Worm (Caenorhabditis elegans) whole organism, young adult: ENCODE data around the gene C07H4.1.

Experiments used
- B0019.2 ChIP-seq: fragments of 200-800 bp; sonication (Bioruptor generic); conservative IDR thresholded peaks from 2 replicates; pipeline ENCODE4 v1.3.6; 2022; ENCODE audit warnings: missing genetic modification reagents, missing genetic modification characterization, missing compliant biosample characterization
- F22D6.2 ChIP-seq: sonication (generic microtip); optimal IDR thresholded peaks from 2 replicates; lab custom pipeline; 2016; ENCODE audit warnings: mild to moderate bottlenecking, missing genetic modification characterization, missing compliant biosample characterization
- F23B12.7 ChIP-seq: sonication (generic microtip); optimal IDR thresholded peaks from 2 replicates; lab custom pipeline; 2017; ENCODE audit warnings: missing genetic modification characterization, mild to moderate bottlenecking, missing compliant biosample characterization, antibody characterized with exemption, moderate library complexity; ENCODE audit not compliant: insufficient read depth
- F33H1.4 ChIP-seq: fragments of 200-800 bp; sonication (Bioruptor generic); IDR thresholded peaks from 2 replicates; pipeline ENCODE4 v1.3.6; 2022; ENCODE audit warnings: missing genetic modification reagents, missing genetic modification characterization, missing compliant biosample characterization
- F37B4.10 ChIP-seq: fragments of 200-800 bp; sonication (Bioruptor generic); IDR thresholded peaks from 2 replicates; pipeline ENCODE4 v1.3.6; 2022; ENCODE audit warnings: missing genetic modification characterization, missing compliant biosample characterization
- F39B2.1 ChIP-seq: fragments of 200-800 bp; sonication (Bioruptor generic); IDR thresholded peaks from 2 replicates; pipeline ENCODE4 v1.3.6; 2022; ENCODE audit warnings: missing genetic modification reagents, missing genetic modification characterization, missing compliant biosample characterization
- F52B5.7 ChIP-seq: sonication (generic microtip); optimal IDR thresholded peaks from 2 replicates; lab custom pipeline; 2016; ENCODE audit warnings: mild to moderate bottlenecking, missing genetic modification characterization, missing compliant biosample characterization
- F57C9.4 ChIP-seq: sonication (generic microtip); optimal IDR thresholded peaks from 2 replicates; lab custom pipeline; 2017; ENCODE audit warnings: mild to moderate bottlenecking, missing genetic modification characterization, missing compliant biosample characterization
- K11D2.4 ChIP-seq: fragments of 200-800 bp; sonication (Bioruptor generic); IDR thresholded peaks from 2 replicates; pipeline ENCODE4 v1.3.6; 2022; ENCODE audit warnings: missing genetic modification reagents, missing genetic modification characterization, missing compliant biosample characterization
- K12H6.12 ChIP-seq: fragments of 200-800 bp; sonication (Bioruptor generic); optimal IDR thresholded peaks from 2 replicates; lab custom pipeline; 2018; ENCODE audit warnings: mild to moderate bottlenecking, missing genetic modification characterization, missing compliant biosample characterization
- Y67H2A.10 ChIP-seq: fragments of 200-800 bp; sonication (Bioruptor generic); conservative IDR thresholded peaks from 2 replicates; pipeline ENCODE4 v1.3.6; 2022; ENCODE audit warnings: missing genetic modification reagents, missing genetic modification characterization, missing compliant biosample characterization
- akir-1 ChIP-seq: fragments of 200-800 bp; sonication (Bioruptor generic); optimal IDR thresholded peaks from 2 replicates; lab custom pipeline; 2018; ENCODE audit warnings: mild to moderate bottlenecking, missing genetic modification characterization, moderate library complexity, missing compliant biosample characterization
- ama-1 ChIP-seq, 3 experiments: fragments of 150-350 bp in 1 of 3; sonication (generic microtip) in 2 of 3; optimal IDR thresholded peaks; 2 replicates each; lab custom pipeline; 2014 to 2018; ENCODE audit warnings: missing biosample characterization in 2 of 3, missing genetic modification characterization in 2 of 3, missing genetic modification reagents in 2 of 3
- aptf-3 ChIP-seq: fragments of 200-800 bp; sonication (Bioruptor generic); IDR thresholded peaks from 2 replicates; pipeline ENCODE4 v1.3.6; 2022; ENCODE audit warnings: missing genetic modification characterization, missing compliant biosample characterization
- attf-5 ChIP-seq: fragments of 200-800 bp; sonication (Bioruptor generic); optimal IDR thresholded peaks from 2 replicates; lab custom pipeline; 2018; ENCODE audit warnings: mild to moderate bottlenecking, missing genetic modification characterization, missing compliant biosample characterization
- ccch-3 ChIP-seq: fragments of 200-800 bp; sonication (Bioruptor generic); optimal IDR thresholded peaks from 2 replicates; lab custom pipeline; 2018; ENCODE audit warnings: mild to moderate bottlenecking, missing genetic modification characterization, missing compliant biosample characterization
- cebp-1 ChIP-seq, 2 experiments: fragments of 200-800 bp in 1 of 2; sonication (Bioruptor generic) in 1 of 2; sonication (generic microtip) in 1 of 2; IDR thresholded peaks in 1 of 2; optimal IDR thresholded peaks in 1 of 2; 2 replicates each; pipeline versions ENCODE4 v1.3.6 to Lab custom; 2017 to 2022; ENCODE audit warnings: missing compliant biosample characterization in 2 of 2, missing genetic modification characterization in 2 of 2, mild to moderate bottlenecking in 1 of 2, missing genetic modification reagents in 1 of 2, moderate library complexity in 1 of 2
- cebp-2 ChIP-seq: fragments of 200-800 bp; sonication (Bioruptor generic); IDR thresholded peaks from 2 replicates; pipeline ENCODE4 v1.3.6; 2022; ENCODE audit warnings: missing genetic modification characterization, missing compliant biosample characterization
- chd-7 ChIP-seq: sonication (generic microtip); optimal IDR thresholded peaks from 2 replicates; lab custom pipeline; 2016; ENCODE audit warnings: mild to moderate bottlenecking, missing genetic modification characterization, moderate library complexity, missing compliant biosample characterization
- die-1 ChIP-seq: sonication (generic microtip); optimal IDR thresholded peaks from 2 replicates; lab custom pipeline; 2016; ENCODE audit warnings: missing genotype, mild to moderate bottlenecking, missing genetic modification characterization, missing compliant biosample characterization
- dox-1 ChIP-seq: fragments of 200-800 bp; sonication (Bioruptor generic); IDR thresholded peaks from 2 replicates; pipeline ENCODE4 v1.3.6; 2022; ENCODE audit warnings: missing genetic modification reagents, missing genetic modification characterization, missing compliant biosample characterization
- dpl-1 ChIP-seq: fragments of 150-350 bp; optimal IDR thresholded peaks from 2 replicates; lab custom pipeline; 2014; ENCODE audit warnings: missing biosample characterization, missing genetic modification reagents, missing genetic modification characterization
- ets-4 ChIP-seq: fragments of 200-800 bp; sonication (Bioruptor generic); optimal IDR thresholded peaks from 2 replicates; lab custom pipeline; 2018; ENCODE audit warnings: mild to moderate bottlenecking, missing genetic modification characterization, missing compliant biosample characterization
- gei-17 ChIP-seq: fragments of 200-800 bp; sonication (Bioruptor generic); optimal IDR thresholded peaks from 2 replicates; lab custom pipeline; 2018; ENCODE audit warnings: mild to moderate bottlenecking, missing genetic modification characterization, missing compliant biosample characterization
- hlh-26 ChIP-seq: fragments of 200-800 bp; sonication (Bioruptor generic); conservative IDR thresholded peaks from 2 replicates; pipeline ENCODE4 v1.3.6; 2022; ENCODE audit warnings: missing genetic modification reagents, missing genetic modification characterization, missing compliant biosample characterization
- hmg-20 ChIP-seq: fragments of 200-800 bp; sonication (Bioruptor generic); IDR thresholded peaks from 2 replicates; pipeline ENCODE4 v1.3.6; 2022; ENCODE audit warnings: missing genetic modification reagents, missing genetic modification characterization, missing compliant biosample characterization
- lin-35 ChIP-seq, 3 experiments: fragments of 150-350 bp in 2 of 3; sonication (generic microtip) in 1 of 3; optimal IDR thresholded peaks; 2 replicates each; lab custom pipeline; 2014 to 2018; ENCODE audit warnings: missing biosample characterization in 3 of 3, missing genetic modification characterization in 3 of 3, missing genetic modification reagents in 3 of 3
- lin-54 ChIP-seq: fragments of 200-800 bp; sonication (Bioruptor generic); optimal IDR thresholded peaks from 2 replicates; lab custom pipeline; 2018; ENCODE audit warnings: mild to moderate bottlenecking, missing genetic modification characterization, missing compliant biosample characterization
- lsl-1 ChIP-seq: fragments of 200-800 bp; sonication (Bioruptor generic); optimal IDR thresholded peaks from 2 replicates; lab custom pipeline; 2018; ENCODE audit warnings: mild to moderate bottlenecking, missing genetic modification characterization, moderate library complexity, missing compliant biosample characterization
- madf-10 ChIP-seq: sonication (generic microtip); optimal IDR thresholded peaks from 2 replicates; lab custom pipeline; 2016; ENCODE audit warnings: mild to moderate bottlenecking, missing genetic modification characterization, missing compliant biosample characterization
- madf-6 ChIP-seq: fragments of 200-800 bp; sonication (Bioruptor generic); IDR thresholded peaks from 2 replicates; pipeline ENCODE4 v1.3.6; 2022; ENCODE audit warnings: missing genetic modification reagents, missing genetic modification characterization, missing compliant biosample characterization
- madf-8 ChIP-seq: fragments of 200-800 bp; sonication (Bioruptor generic); conservative IDR thresholded peaks from 2 replicates; pipeline ENCODE4 v1.3.6; 2022; ENCODE audit warnings: missing genetic modification reagents, missing genetic modification characterization, missing compliant biosample characterization
- nfya-2 ChIP-seq: fragments of 200-800 bp; sonication (Bioruptor generic); IDR thresholded peaks from 2 replicates; pipeline ENCODE4 v1.3.6; 2022; ENCODE audit warnings: missing genetic modification reagents, missing genetic modification characterization, missing compliant biosample characterization
- nhr-179 ChIP-seq: sonication (generic microtip); optimal IDR thresholded peaks from 2 replicates; lab custom pipeline; 2016; ENCODE audit warnings: mild to moderate bottlenecking, missing genetic modification characterization, missing compliant biosample characterization
- nhr-27 ChIP-seq: fragments of 200-800 bp; sonication (Bioruptor generic); optimal IDR thresholded peaks from 2 replicates; lab custom pipeline; 2018; ENCODE audit warnings: mild to moderate bottlenecking, missing genetic modification characterization, moderate library complexity, missing compliant biosample characterization
- pha-4 ChIP-seq: fragments of 150-350 bp; sonication (generic microtip); optimal IDR thresholded peaks from 2 replicates; lab custom pipeline; 2014; ENCODE audit warnings: missing biosample characterization, missing genetic modification reagents, missing genetic modification characterization
- sea-2 ChIP-seq: fragments of 200-800 bp; sonication (Bioruptor generic); IDR thresholded peaks from 2 replicates; pipeline ENCODE4 v1.3.6; 2022; ENCODE audit warnings: missing genetic modification characterization, missing compliant biosample characterization
- snpc-4 ChIP-seq, 5 experiments: fragments of 150-350 bp in 1 of 5; sonication (generic microtip) in 4 of 5; optimal IDR thresholded peaks; 2 replicates each; lab custom pipeline; 2014 to 2018; ENCODE audit warnings: missing genetic modification characterization in 5 of 5, missing biosample characterization in 3 of 5, antibody characterized with exemption in 2 of 5, mild to moderate bottlenecking in 2 of 5, missing compliant biosample characterization in 2 of 5, missing genotype in 2 of 5, moderate library complexity in 2 of 5, missing genetic modification reagents in 1 of 5
- somi-1 ChIP-seq: fragments of 200-800 bp; sonication (Bioruptor generic); optimal IDR thresholded peaks from 2 replicates; lab custom pipeline; 2018; ENCODE audit warnings: mild to moderate bottlenecking, missing genetic modification characterization, missing compliant biosample characterization
- tbp1 ChIP-seq: fragments of 200-800 bp; sonication (Bioruptor generic); optimal IDR thresholded peaks from 2 replicates; lab custom pipeline; 2018; ENCODE audit warnings: mild to moderate bottlenecking, missing genetic modification characterization, missing compliant biosample characterization
- tbx-9 ChIP-seq: sonication (generic microtip); optimal IDR thresholded peaks from 2 replicates; lab custom pipeline; 2016; ENCODE audit warnings: borderline replicate concordance, missing genetic modification characterization, inconsistent platforms, missing compliant biosample characterization
- xnd-1 ChIP-seq: sonication (generic microtip); optimal IDR thresholded peaks from 2 replicates; lab custom pipeline; 2016; ENCODE audit warnings: missing genotype, missing genetic modification reagents, missing genetic modification characterization, missing compliant biosample characterization
- zfh-2 ChIP-seq: fragments of 200-800 bp; sonication (Bioruptor generic); conservative IDR thresholded peaks from 2 replicates; pipeline ENCODE4 v1.3.6; 2022; ENCODE audit warnings: missing genetic modification reagents, missing genetic modification characterization, missing compliant biosample characterization
- ztf-18 ChIP-seq: sonication (generic microtip); optimal IDR thresholded peaks from 2 replicates; lab custom pipeline; 2016; ENCODE audit warnings: missing genotype, mild to moderate bottlenecking, missing genetic modification characterization, missing compliant biosample characterization
- ztf-25 ChIP-seq: fragments of 200-800 bp; sonication (Bioruptor generic); IDR thresholded peaks from 2 replicates; pipeline ENCODE4 v1.3.6; 2022; ENCODE audit warnings: missing genetic modification reagents, missing genetic modification characterization, missing compliant biosample characterization
- ztf-26 ChIP-seq: sonication (generic microtip); optimal IDR thresholded peaks from 2 replicates; lab custom pipeline; 2017; ENCODE audit warnings: missing genetic modification characterization, missing compliant biosample characterization
- ztf-3 ChIP-seq: fragments of 200-800 bp; sonication (Bioruptor generic); optimal IDR thresholded peaks from 2 replicates; lab custom pipeline; 2018; ENCODE audit warnings: mild to moderate bottlenecking, missing genetic modification characterization, missing compliant biosample characterization

Gene C07H4.1

DNA sequence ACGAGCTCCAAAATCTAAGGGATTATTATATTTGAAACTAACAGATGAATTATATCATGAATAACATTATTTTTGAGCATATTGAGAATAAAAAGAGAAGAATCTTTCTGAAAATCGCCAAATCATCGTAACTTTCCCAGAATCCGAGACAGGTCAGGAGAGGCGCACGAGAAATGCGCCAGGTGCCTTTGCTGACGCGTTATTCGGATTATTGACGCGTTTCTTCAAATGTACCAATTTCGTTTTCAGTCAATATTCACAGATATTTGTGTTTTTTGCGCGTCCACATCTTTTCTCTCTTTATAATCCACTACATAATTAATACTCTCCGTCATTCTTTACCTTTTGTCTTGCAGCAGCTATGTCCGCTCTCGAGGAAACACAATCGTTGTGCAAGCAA lies 5.5 kb upstream of the C07H4.1 start, which contains the start of gene T24H10.1 (continued):
- TF ChIP-seq cebp-1 (GFP tag; IDR thresholded peaks at IDR 0.05; lab: Robert Waterston, UW) = no peak
- TF ChIP-seq cebp-1 (tag; optimal IDR thresholded peaks at IDR 0.05; lab: Kevin White, UChicago) = peak; percentile 69
- TF ChIP-seq pha-4 = no peak
- TF ChIP-seq Y67H2A.10 (GFP tag; lab: Robert Waterston, UW) = no peak
- 0 out of 2 replicates have a peak, but pooled peaks have one; percentile 14 for TF ChIP-seq K11D2.4 (GFP tag; lab: Robert Waterston, UW)
- TF ChIP-seq akir-1 = no peak
- no peak for TF ChIP-seq ccch-3 (GFP tag; lab: Kevin White, UChicago)
- TF ChIP-seq ama-1 (optimal IDR thresholded peaks at IDR 0.05; lab: Kevin White, UChicago) = no peak
- no peak for TF ChIP-seq ama-1 (GFP tag; optimal IDR thresholded peaks at IDR 0.05; lab: Kevin White, UChicago)
- TF ChIP-seq attf-5 (GFP tag; lab: Kevin White, UChicago) = peak; percentile 28
- TF ChIP-seq tbp1 (GFP tag; lab: Kevin White, UChicago) = peak; percentile 31
- TF ChIP-seq somi-1 (GFP tag; lab: Kevin White, UChicago) = no peak
- TF ChIP-seq F37B4.10 (GFP tag; lab: Robert Waterston, UW) = no peak
- no peak for TF ChIP-seq snpc-4 (GFP tag; optimal IDR thresholded peaks at IDR 0.05; lab: Kevin White, UChicago)
- TF ChIP-seq snpc-4 (tag; optimal IDR thresholded peaks at IDR 0.05; lab: Kevin White, UChicago) = peak in 2 of 4 experiments; percentile 51 to 53
- TF ChIP-seq lin-54 (GFP tag; lab: Kevin White, UChicago) = peak; percentile 71
- TF ChIP-seq lsl-1 (GFP tag; lab: Kevin White, UChicago) = peak; percentile 57
- TF ChIP-seq F23B12.7 = peak; percentile 13
- TF ChIP-seq aptf-3 (GFP tag; lab: Robert Waterston, UW) = no peak
- peak; percentile 78 for TF ChIP-seq dox-1 (GFP tag; lab: Robert Waterston, UW)
- TF ChIP-seq ztf-18 (tag; lab: Kevin White, UChicago) = peak; percentile 97
- TF ChIP-seq F22D6.2 (tag; lab: Kevin White, UChicago) = no peak
- TF ChIP-seq gei-17 (GFP tag; lab: Kevin White, UChicago) = no peak
- TF ChIP-seq dpl-1 = peak; percentile 48
- no peak for TF ChIP-seq ztf-3
- TF ChIP-seq ets-4 (GFP tag; lab: Kevin White, UChicago) = no peak
- TF ChIP-seq lin-35 (GFP tag; optimal IDR thresholded peaks at IDR 0.05; lab: Kevin White, UChicago) = peak in 1 of 3 experiments; percentile 67
- no peak for TF ChIP-seq sea-2 (GFP tag; lab: Robert Waterston, UW)
- no peak for TF ChIP-seq F52B5.7 (tag; lab: Kevin White, UChicago)
- no peak for TF ChIP-seq nfya-2 (GFP tag; lab: Robert Waterston, UW)
- no peak for TF ChIP-seq cebp-2 (GFP tag; lab: Robert Waterston, UW)
- no peak for TF ChIP-seq K12H6.12
- TF ChIP-seq chd-7 = no peak
- TF ChIP-seq madf-10 (tag; lab: Kevin White, UChicago) = no peak
- TF ChIP-seq madf-8 (GFP tag; lab: Robert Waterston, UW) = 0 out of 2 replicates have a peak, but pooled peaks have one; percentile 16
- peak; percentile 68 for TF ChIP-seq F33H1.4 (GFP tag; lab: Robert Waterston, UW)
- no peak for TF ChIP-seq tbx-9 (tag; lab: Kevin White, UChicago)
- no peak for TF ChIP-seq hmg-20 (GFP tag; lab: Robert Waterston, UW)
- TF ChIP-seq nhr-179 = no peak
- TF ChIP-seq die-1 (tag; lab: Kevin White, UChicago) = no peak
- TF ChIP-seq F57C9.4 (tag; lab: Kevin White, UChicago) = no peak
- no peak for TF ChIP-seq ztf-25 (GFP tag; lab: Robert Waterston, UW)
- no peak for TF ChIP-seq B0019.2 (GFP tag; lab: Robert Waterston, UW)
- TF ChIP-seq ztf-26 (tag; lab: Kevin White, UChicago) = no peak
- peak; percentile 41 for TF ChIP-seq xnd-1
- TF ChIP-seq F39B2.1 (GFP tag; lab: Robert Waterston, UW) = no peak
- no peak for TF ChIP-seq zfh-2
- no peak for TF ChIP-seq hlh-26 (GFP tag; lab: Robert Waterston, UW)
- TF ChIP-seq nhr-27 (tag; lab: Kevin White, UChicago) = no peak
- peak; percentile 69 for TF ChIP-seq madf-6 (GFP tag; lab: Robert Waterston, UW)
